Worm (Caenorhabditis elegans): ENCODE results near the gene K08H2.4.

The K08H2.4 gene

ce11 chrX:13262195-13262594 lies 23.9 kb downstream of the K08H2.4 start, which contains the start of gene K09A11.1:
TSS of gene K09A11.1 (plus strand) at chrX:13262495.
- no peak for TF ChIP-seq unc-62 (GFP tag; optimal IDR thresholded peaks at IDR 0.05)

ce11 chrX:13264550-13264949 lies 26.3 kb downstream of the K08H2.4 start:
- no peak for TF ChIP-seq unc-62 (GFP tag; optimal IDR thresholded peaks at IDR 0.05)

DNA sequence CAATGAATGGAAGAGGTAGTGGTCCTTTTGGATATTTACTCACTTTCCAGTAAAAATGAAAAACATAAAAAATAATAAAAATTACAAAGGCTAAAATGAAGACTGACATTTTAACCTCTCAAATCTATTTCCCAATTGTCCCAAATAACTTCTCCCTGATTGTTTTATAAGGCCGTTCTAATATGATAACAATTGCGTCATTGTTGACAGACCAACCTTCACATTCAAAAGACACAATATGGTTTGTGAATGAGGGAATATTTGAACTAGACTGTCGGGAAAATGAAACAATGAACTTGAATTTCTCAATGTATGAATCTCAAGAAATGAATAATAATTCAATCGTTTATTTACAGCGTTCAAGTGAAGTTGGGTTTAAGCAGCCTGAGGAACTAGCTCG lies 28.9 kb downstream of the K08H2.4 start, which contains the start of gene cyp-14A1:
Gene cyp-14A1, minus strand, starts transcription at position 126 of the 400 bp plus-strand sequence.
- no peak for TF ChIP-seq unc-62 (GFP tag; optimal IDR thresholded peaks at IDR 0.05)

DNA sequence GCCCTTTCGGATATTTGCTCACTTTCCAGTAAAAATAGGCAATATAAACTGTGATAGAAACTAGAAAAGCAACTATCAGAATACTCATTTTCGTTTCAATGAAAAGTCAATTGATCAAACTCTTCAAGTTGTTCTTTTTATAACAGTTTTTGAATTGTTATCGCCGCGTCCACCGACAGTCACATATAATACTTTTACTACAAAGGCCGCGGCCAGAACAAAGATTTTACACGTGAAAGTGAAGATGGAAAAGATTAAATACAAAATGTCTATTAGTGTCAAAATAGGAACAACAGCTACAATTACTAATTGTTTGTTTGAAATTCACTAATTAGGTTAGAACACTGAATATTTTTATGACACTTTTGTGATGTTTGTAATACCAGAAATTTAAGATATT lies 31.3 kb downstream of the K08H2.4 start, which contains the start of gene cyp-14A2:
Gene cyp-14A2, minus strand, starts transcription at position 101 of the 400 bp plus-strand sequence.
- TF ChIP-seq unc-62 (GFP tag; optimal IDR thresholded peaks at IDR 0.05) = no peak

DNA sequence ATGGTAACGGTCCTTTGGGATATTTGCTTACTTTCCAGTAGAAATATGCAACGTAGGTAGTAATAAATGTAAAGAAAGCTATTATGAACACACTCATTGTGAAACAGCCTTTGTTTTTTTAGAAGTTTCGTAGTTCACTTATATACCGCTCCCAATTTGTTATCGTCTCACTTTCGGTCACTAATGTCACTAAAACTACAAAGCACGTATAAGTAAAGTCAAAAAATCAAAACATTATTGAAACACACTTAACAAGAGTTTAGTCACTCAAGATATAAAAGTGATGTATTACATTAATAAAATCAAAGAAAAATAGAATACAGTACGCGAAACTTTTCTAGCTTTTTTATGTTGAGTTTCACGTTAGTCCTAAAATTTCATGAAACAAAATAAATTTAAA lies 35.8 kb downstream of the K08H2.4 start, which contains the start of gene cyp-14A3:
Gene cyp-14A3, minus strand, starts transcription at position 101 of the 400 bp plus-strand sequence.
- no peak for TF ChIP-seq unc-62 (GFP tag; optimal IDR thresholded peaks at IDR 0.05)

DNA sequence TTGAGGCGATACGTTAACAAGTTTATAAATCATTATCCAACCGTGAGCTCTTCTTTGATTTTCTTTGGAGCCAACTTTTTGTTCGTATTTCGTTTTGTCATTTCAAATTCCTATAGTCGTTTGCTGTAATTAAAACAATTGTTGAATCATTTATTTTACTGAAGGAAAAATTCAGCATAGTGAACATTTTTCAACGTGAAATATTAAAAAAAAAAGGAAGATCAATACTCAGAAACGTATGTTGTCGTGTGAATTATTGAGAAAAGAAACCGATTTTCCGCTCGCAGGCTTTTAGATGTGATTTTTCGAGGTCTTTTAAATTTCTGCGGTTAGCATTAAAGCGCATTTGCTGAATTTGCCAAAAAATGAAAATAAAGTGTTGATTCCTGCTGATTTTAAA lies 40.6 kb downstream of the K08H2.4 start, which contains the start of gene phf-33:
Gene phf-33, minus strand, starts transcription at position 101 of the 400 bp plus-strand sequence.
- TF ChIP-seq unc-62 (GFP tag; optimal IDR thresholded peaks at IDR 0.05) = no peak

DNA sequence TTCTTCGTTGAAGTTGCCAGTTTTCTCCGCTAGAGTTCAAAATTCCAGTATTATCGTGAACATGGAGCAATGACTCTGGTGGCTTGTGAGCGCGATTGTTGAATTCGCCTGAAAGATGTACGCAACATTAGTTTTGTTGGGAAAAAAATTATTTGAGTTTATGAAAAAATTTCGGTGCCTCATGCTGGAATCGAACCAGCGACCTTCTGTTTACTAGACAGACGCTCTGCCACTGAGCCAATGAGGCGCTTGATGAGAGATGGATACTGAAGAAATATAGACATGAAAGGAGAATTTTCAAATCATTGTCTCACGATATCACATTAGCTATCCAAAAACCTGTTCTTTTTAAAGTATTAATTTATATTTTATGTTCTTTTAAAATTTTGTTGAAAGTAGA lies 45.2 kb downstream of the K08H2.4 start:
- no peak for TF ChIP-seq unc-62 (GFP tag; optimal IDR thresholded peaks at IDR 0.05)

ce11 chrX:13284091-13284490 lies 45.8 kb downstream of the K08H2.4 start, which contains the start of gene cyp-14A4:
TSS of gene cyp-14A4 (minus strand) at chrX:13284197.
- TF ChIP-seq unc-62 (GFP tag; optimal IDR thresholded peaks at IDR 0.05) = no peak

- TF ChIP-seq unc-62 (GFP tag; optimal IDR thresholded peaks at IDR 0.05) = no peak
These were observed 46.3 kb downstream of the K08H2.4 start for ce11 chrX:13284618-13285017.

ce11 chrX:13286533-13286932 lies 48.2 kb downstream of the K08H2.4 start, which contains the start of gene R04D3.2:
TSS of gene R04D3.2 (minus strand) at chrX:13286633.
- TF ChIP-seq unc-62 (GFP tag; optimal IDR thresholded peaks at IDR 0.05) = no peak

DNA sequence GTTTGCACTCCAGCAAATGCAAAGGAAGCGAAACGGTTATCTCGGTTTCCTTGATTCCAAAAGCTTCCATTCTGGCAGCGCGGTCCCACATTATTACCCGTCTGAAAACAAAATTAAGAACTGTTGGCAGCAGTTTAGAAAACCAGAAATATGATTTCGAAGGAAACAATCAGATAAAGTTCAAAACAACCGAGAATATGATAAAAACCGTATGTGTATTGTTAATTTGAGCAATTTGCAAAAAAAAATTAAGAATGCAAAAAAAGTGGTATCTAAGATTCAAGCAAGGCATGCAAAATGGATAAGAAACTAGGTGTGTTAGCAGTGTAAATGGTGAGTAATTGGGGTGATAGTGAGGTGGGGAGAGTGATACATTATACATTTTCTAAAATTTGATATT lies 50.4 kb downstream of the K08H2.4 start, which contains the start of gene R04D3.4:
Gene R04D3.4, minus strand, starts transcription at position 101 of the 400 bp plus-strand sequence.
- TF ChIP-seq unc-62 (GFP tag; optimal IDR thresholded peaks at IDR 0.05) = no peak

All from whole organism, dauer.